Worm (Caenorhabditis elegans): ENCODE results near the gene ugt-29.

Gene ugt-29

DNA sequence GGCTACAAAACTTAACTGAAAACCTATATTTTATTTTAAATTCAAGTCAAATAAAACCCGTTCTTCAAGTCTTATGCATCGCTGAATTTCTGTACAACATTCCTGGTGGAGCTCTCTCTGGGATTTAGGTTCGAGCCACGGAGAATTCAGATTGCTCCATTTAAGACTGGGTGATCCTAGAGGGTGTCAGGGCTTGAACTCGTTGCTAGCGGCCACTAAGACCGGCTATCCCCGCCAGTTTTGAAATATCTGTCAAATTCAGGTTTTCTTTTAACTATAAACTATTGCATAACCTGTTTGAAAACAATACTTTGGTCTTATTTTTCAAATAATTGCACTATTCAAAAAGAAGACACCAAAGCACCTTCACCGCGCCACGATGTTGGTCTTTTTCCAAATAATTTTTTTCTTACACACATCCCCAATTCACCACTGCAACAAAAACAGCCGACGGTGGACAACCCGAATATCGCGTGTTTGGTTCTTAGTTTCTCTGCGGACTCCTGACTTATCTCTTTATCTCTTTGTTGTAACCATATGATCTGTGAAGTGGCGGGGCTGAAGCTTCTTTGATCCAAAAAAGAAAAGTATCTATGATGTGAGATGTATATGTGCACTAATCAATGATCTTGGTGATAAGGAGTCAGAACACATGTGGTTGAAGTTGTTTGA is 29.6 kb upstream of the ugt-29 start:
- TF ChIP-seq F13C5.2 (tag; optimal IDR thresholded peaks at IDR 0.05), result no peak
- no peak for TF ChIP-seq sea-1 (GFP tag; conservative IDR thresholded peaks at IDR 0.05)
- no peak for TF ChIP-seq aly-1 (tag; optimal IDR thresholded peaks at IDR 0.05)
- TF ChIP-seq flt-1 (GFP tag; IDR thresholded peaks at IDR 0.05), result no peak
- no peak for TF ChIP-seq ceh-13 (GFP tag; optimal IDR thresholded peaks at IDR 0.05)
- TF ChIP-seq scrt-1 (GFP tag; IDR thresholded peaks at IDR 0.05), result no peak

DNA sequence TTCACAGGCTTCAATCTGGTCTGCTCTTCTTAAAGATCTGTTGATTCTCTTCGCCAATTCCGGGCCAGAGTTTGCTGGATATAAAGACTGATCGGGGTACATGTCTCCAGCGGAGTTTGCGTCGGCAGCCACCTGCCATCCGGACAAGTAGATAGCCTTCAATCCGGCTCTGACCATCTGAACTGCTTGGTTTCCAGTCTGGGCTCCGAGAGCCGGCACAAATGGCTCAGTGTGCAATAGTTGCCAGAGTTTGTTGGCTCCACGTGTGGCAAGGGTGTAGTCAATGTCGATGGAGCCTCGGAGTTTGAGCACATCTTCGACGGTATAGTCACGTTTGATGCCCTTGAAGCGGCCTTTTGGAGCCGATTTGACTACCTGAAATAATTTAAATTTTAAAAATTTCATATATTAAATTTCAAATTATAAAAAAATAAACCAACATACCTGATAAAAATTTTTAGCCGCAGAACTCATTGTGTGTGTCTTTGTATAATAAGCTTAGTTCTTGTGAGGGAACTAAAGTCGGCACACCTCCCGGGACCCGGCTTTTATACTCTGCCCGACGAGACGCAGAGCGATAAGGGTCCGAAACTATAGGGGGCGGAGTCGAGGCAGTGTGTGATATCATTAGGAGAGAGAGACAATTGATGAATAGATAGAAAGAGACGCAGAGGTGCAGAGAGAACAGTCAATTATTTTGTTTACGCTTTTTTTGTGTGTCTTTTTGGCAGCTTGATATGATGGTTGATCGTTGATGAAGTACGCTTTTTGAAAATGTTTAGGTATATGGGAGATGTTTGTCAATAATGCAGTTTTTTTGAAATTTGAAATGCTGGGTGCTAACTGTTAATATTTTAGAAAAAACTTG is 28.3 kb upstream of the ugt-29 start, which contains the start of the genes icl-1 and srh-2:
icl-1 (minus strand) TSS at position 521 of the 868 bp plus-strand sequence.
srh-2 (plus strand) TSS at position 818 of the 868 bp plus-strand sequence.
- TF ChIP-seq pes-1 (GFP tag; IDR thresholded peaks at IDR 0.05) (no peak), flt-1 (GFP tag; IDR thresholded peaks at IDR 0.05) (no peak), hnd-1 (tag; optimal IDR thresholded peaks at IDR 0.05) (no peak), hmg-4 (GFP tag; optimal IDR thresholded peaks at IDR 0.05) (no peak), tbx-37 (GFP tag; conservative IDR thresholded peaks at IDR 0.05) (no peak), scrt-1 (GFP tag; IDR thresholded peaks at IDR 0.05) (no peak)

DNA sequence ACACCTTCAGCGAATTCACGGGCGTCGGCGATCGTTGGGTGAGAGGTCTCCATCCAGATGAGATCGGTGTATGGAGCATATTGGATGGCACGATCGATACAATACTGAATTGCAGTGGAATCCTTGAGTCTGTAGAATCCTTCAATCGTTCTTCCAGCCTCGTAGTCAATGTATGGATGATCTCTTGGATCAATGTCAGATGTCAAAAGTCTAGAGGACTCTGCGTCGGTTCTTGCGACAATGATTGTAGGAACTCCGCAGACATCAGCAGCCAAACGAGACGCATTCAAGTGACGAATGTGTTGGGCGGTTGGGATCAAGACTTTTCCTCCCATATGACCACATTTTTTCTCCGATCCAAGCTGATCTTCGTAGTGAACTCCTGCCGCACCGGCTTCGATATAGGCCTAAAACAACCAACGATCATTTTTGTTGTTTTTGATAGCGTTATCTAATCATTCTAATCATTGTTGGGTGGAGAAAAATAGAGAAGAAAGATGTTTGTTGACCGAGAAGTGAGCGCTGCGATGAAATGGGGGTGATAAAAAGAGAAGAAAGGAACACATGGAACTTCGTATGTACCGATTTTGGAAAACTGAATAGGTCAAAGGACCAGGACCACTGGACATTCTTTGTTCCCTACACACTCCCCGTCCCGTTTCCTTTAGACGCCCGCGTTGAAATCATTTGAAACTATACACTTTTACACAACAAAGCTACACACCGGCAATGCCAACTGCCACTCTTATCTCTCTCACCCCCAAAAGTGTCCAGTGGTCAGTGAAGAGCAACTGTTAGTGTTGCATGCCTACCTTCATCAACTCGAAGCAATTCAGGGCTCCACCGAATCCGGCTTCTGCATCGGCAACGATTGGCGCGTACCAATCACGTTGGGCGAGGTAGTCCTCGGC is 27.4 kb upstream of the ugt-29 start:
- TF ChIP-seq hnd-1 (tag; optimal IDR thresholded peaks at IDR 0.05), result no peak

DNA sequence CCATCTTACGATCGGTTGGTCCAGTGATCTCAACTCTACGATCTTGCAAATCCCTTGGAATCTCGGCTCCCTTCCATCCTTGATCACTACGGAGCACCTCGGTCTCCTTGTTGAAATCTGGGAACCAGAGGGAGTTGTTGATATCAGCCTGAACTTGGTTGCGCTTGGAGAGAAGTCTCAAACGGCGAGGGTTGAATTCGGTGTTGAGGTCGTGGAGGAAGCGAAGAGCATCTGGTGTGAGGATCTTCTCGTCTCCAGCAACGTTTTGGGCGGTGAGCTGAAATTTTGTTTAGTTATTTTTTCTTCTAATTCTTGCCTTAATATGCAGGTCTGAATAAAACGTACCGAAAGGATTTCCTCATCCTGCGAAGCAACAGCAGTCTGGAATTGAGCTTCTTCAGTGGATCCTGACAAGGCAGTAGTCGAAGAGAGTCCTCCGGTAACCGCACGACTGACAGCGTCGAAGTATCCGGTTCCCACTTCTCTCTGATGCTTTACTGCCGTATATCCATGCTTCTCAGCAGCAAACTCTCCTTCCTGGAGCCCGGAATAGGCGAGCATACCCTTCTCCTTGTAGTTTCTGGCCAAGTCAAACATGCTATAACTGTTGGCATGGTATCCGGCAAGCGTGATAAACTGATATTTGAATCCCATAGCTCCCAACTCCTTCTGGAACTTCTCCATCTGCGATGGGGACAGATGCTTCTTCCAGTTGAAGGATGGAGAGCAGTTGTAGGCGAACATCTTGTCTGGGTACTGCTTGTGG is 26.6 kb upstream of the ugt-29 start:
- TF ChIP-seq aly-1 (tag; optimal IDR thresholded peaks at IDR 0.05), result peak; percentile 12
- no peak for TF ChIP-seq F13C5.2 (tag; optimal IDR thresholded peaks at IDR 0.05)

DNA sequence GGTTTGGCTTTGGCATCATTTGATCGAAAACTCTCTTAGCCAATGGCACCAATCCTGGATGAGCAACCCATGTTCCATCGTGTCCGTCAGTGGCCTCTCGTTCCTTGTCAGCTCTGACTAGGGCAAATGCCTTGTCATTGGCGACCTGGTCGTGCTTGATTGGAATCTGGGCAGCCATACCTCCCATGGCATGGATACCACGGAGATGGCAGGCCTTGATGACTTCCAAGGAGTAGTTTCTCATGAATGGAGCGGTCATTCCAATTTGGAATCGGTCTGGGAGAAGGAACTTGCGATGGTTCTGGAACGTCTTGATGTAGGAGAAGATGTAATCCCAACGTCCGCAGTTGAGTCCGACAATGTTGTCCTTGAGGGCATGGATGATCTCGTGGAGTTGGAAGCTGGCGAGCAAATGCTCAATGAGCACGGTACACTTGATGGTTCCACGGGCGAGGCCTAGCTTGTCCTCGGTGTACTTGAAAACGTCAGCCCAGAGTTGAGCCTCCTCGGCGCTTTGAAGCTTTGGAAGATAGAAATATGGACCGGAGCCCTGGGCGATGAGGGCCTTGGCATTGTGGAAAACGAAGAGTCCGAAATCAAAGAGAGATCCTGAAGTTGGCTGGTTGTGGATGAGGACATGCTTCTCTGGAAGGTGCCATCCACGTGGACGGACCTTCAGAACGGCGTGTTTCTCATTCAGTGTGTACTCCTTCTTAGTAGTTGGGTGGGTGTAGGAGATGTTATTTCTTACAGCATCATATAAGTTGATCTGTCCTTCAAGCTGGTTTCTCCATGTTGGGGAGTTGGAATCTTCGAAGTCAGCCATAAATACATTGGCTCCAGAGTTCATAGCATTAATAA is 25.8 kb upstream of the ugt-29 start:
- no peak for TF ChIP-seq ama-1 (optimal IDR thresholded peaks at IDR 0.05)
- no peak for TF ChIP-seq hmg-4 (GFP tag; optimal IDR thresholded peaks at IDR 0.05)
- TF ChIP-seq hnd-1 (tag; optimal IDR thresholded peaks at IDR 0.05), result no peak
- TF ChIP-seq flt-1 (GFP tag; IDR thresholded peaks at IDR 0.05), result no peak
- no peak for TF ChIP-seq B0310.2 (tag; optimal IDR thresholded peaks at IDR 0.05)
- no peak for TF ChIP-seq hmbx-1 (tag; optimal IDR thresholded peaks at IDR 0.05)
- TF ChIP-seq F13C5.2 (tag; optimal IDR thresholded peaks at IDR 0.05), result no peak
- TF ChIP-seq aly-1 (tag; optimal IDR thresholded peaks at IDR 0.05), result no peak
- no peak for TF ChIP-seq pes-1 (GFP tag; IDR thresholded peaks at IDR 0.05)
- no peak for TF ChIP-seq tbx-37 (GFP tag; conservative IDR thresholded peaks at IDR 0.05)
- no peak for TF ChIP-seq tbx-11 (GFP tag; IDR thresholded peaks at IDR 0.05)
- no peak for TF ChIP-seq scrt-1 (GFP tag; IDR thresholded peaks at IDR 0.05)
- no peak for TF ChIP-seq ets-7 (tag; optimal IDR thresholded peaks at IDR 0.05)
- no peak for TF ChIP-seq tra-4 (tag; optimal IDR thresholded peaks at IDR 0.05)
- TF ChIP-seq ceh-13 (GFP tag; optimal IDR thresholded peaks at IDR 0.05), result no peak
- no peak for TF ChIP-seq sea-1 (GFP tag; conservative IDR thresholded peaks at IDR 0.05)

DNA sequence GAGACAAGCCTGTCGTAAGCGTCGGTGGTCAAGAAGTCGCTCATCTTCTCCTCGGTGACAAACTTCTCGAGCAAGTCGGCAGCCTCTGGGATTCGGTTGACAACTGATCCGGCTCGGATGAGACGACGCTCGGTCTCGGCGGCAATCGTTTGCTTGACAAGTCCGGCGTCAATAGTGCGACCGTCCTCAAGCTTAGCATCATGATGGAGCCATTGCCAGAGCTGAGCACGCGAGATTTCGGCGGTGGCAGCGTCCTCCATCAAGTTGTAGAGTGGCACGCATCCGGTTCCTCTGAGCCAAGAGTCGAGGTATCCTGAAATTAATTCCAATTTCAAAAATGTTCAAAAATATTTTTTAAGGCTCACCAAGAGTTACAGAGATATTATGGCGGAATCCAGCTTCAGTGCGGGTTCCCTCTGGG is 25.1 kb upstream of the ugt-29 start:
- TF ChIP-seq hnd-1 (tag; optimal IDR thresholded peaks at IDR 0.05) (no peak), aly-1 (tag; optimal IDR thresholded peaks at IDR 0.05) (no peak), tbx-11 (GFP tag; IDR thresholded peaks at IDR 0.05) (no peak), tbx-37 (GFP tag; conservative IDR thresholded peaks at IDR 0.05) (no peak), flt-1 (GFP tag; IDR thresholded peaks at IDR 0.05) (no peak), hmg-4 (GFP tag; optimal IDR thresholded peaks at IDR 0.05) (no peak), tra-4 (tag; optimal IDR thresholded peaks at IDR 0.05) (no peak), F13C5.2 (tag; optimal IDR thresholded peaks at IDR 0.05) (no peak), ama-1 (optimal IDR thresholded peaks at IDR 0.05) (no peak), ets-7 (tag; optimal IDR thresholded peaks at IDR 0.05) (no peak), scrt-1 (GFP tag; IDR thresholded peaks at IDR 0.05) (no peak), sea-1 (GFP tag; conservative IDR thresholded peaks at IDR 0.05) (no peak), hmbx-1 (tag; optimal IDR thresholded peaks at IDR 0.05) (no peak)

DNA sequence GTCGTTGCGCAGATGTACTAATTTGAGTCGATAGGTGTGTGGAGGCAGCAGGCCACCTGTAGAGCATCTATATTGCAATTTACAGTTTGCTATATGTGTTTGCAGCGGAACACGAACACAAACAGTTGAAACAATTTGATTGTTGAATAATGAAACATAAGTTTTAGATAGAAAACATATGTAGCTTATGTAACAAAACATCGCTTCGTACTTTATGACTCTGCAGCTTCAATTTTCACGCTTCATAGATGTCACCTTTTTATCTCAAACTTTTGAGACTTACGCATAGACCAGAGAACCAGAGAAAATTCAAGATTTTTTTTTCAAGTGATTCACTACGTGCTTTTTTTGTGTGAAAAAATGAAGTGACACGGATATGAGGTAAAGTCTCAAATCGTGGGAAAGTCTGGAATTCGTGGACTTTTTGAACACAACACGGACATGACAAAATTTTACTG is 24.5 kb upstream of the ugt-29 start, which contains the start of gene fbxb-72:
fbxb-72 (minus strand) TSS at position 58 of the 458 bp plus-strand sequence.
- no peak for TF ChIP-seq ceh-13 (GFP tag; optimal IDR thresholded peaks at IDR 0.05)
- TF ChIP-seq F13C5.2 (tag; optimal IDR thresholded peaks at IDR 0.05), result no peak
- TF ChIP-seq sea-1 (GFP tag; conservative IDR thresholded peaks at IDR 0.05), result no peak
- TF ChIP-seq ama-1 (optimal IDR thresholded peaks at IDR 0.05), result no peak
- TF ChIP-seq B0310.2 (tag; optimal IDR thresholded peaks at IDR 0.05), result no peak
- no peak for TF ChIP-seq tbx-11 (GFP tag; IDR thresholded peaks at IDR 0.05)
- no peak for TF ChIP-seq hmbx-1 (tag; optimal IDR thresholded peaks at IDR 0.05)
- no peak for TF ChIP-seq ceh-36 (tag; optimal IDR thresholded peaks at IDR 0.05)
- TF ChIP-seq hnd-1 (tag; optimal IDR thresholded peaks at IDR 0.05), result no peak
- TF ChIP-seq tbx-37 (GFP tag; conservative IDR thresholded peaks at IDR 0.05), result no peak
